Fruit fly (Drosophila melanogaster): ENCODE data around the gene mthl10.
A peak's percentile ranks its signal among the peaks of the same experiment; 100 is the strongest.

mthl10 gene

DNA sequence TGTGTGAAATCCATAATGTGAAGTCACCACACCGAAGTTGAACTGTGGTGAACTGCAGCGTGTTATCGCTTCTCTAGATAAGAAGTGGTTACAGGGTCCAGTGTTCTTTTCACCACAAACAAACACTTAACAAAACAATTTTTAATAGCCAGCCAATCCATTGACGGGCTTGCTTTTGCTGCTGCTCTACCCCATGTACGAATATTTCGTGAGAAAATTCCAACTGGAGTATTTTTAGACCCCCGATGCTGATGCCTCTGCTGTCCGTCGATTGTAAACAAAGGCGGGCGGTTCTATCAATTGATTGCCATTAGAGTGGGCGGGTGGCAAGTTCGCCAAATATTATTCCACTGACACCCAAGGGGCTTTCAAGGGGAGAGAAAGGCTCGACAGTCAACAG is 3.6 kb downstream of the mthl10 start (continued):
- no peak for TF ChIP-seq pfk (GFP tag; optimal IDR thresholded peaks at IDR 0.05)
- no peak for TF ChIP-seq shn (GFP tag; optimal IDR thresholded peaks at IDR 0.05)
- TF ChIP-seq Ets97D (GFP tag; optimal IDR thresholded peaks at IDR 0.05), result no peak
- no peak for TF ChIP-seq bab2 (GFP tag; optimal IDR thresholded peaks at IDR 0.05)
- no peak for TF ChIP-seq Awh (GFP tag; IDR thresholded peaks at IDR 0.05)
- no peak for TF ChIP-seq CG3838 (GFP tag; optimal IDR thresholded peaks at IDR 0.05)
- TF ChIP-seq CG11085 (GFP tag; IDR thresholded peaks at IDR 0.05), result no peak
- TF ChIP-seq CG7556 (GFP tag; optimal IDR thresholded peaks at IDR 0.05), result no peak
- no peak for TF ChIP-seq Doc2 (GFP tag; IDR thresholded peaks at IDR 0.05)
- peak; percentile 37; the same call in 1 of the 2 replicates for TF ChIP-seq CG9932 (GFP tag; IDR thresholded peaks at IDR 0.05)
- TF ChIP-seq MBD-R2 (GFP tag; IDR thresholded peaks at IDR 0.05), result no peak
- TF ChIP-seq CG13624 (GFP tag; optimal IDR thresholded peaks at IDR 0.05), result no peak
- no peak for TF ChIP-seq CG7372 (GFP tag; IDR thresholded peaks at IDR 0.05)
- 0 out of 2 replicates have a peak, but pooled peaks have one; percentile 21 for TF ChIP-seq Atf6 (GFP tag; IDR thresholded peaks at IDR 0.05)
- no peak for TF ChIP-seq CG7963 (GFP tag; IDR thresholded peaks at IDR 0.05; ENCODE audit: partially characterized antibody)
- TF ChIP-seq crol (GFP tag; IDR thresholded peaks at IDR 0.05), result no peak
- TF ChIP-seq Lhr (GFP tag; optimal IDR thresholded peaks at IDR 0.05), result no peak
- TF ChIP-seq sob (GFP tag; IDR thresholded peaks at IDR 0.05), result 0 out of 2 replicates have a peak, but pooled peaks have one; percentile 22
- TF ChIP-seq abd-A (tag; optimal IDR thresholded peaks at IDR 0.05), result no peak
- no peak for TF ChIP-seq BtbVII (GFP tag; optimal IDR thresholded peaks at IDR 0.05)
- no peak for TF ChIP-seq sqz (GFP tag; optimal IDR thresholded peaks at IDR 0.05)
- no peak for TF ChIP-seq CG4282 (GFP tag; optimal IDR thresholded peaks at IDR 0.05)
- no peak for TF ChIP-seq Sox100B (GFP tag; optimal IDR thresholded peaks at IDR 0.05)
- TF ChIP-seq chif (GFP tag; optimal IDR thresholded peaks at IDR 0.05), result no peak
- no peak for TF ChIP-seq HLH3B (GFP tag; IDR thresholded peaks at IDR 0.05)
- TF ChIP-seq Rfx (GFP tag; IDR thresholded peaks at IDR 0.05), result peak; percentile 27; the same call in 1 of the 2 replicates
- no peak for TF ChIP-seq cg (GFP tag; optimal IDR thresholded peaks at IDR 0.05)
- peak; percentile 31 for TF ChIP-seq mirr (GFP tag; optimal IDR thresholded peaks at IDR 0.05)

DNA sequence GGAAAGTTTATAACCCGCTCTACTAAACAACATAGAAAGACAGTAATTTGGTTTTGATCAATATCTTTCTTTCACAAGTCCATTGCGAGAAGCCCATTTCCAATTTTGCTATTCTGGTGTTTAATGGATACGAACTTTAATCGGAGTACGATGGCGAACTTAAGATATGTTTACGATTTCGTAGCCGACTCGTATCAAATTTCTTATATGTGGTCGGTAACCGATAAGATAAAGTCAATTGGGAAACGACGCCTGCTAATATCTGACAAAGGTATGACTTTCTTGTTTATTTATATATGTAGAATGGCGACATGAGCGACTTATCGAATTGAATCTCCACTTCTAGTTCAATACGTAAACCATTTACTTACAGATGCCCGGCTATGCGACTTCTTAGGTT is 4.6 kb downstream of the mthl10 start:
- no peak for TF ChIP-seq Sin3A (optimal IDR thresholded peaks at IDR 0.05)
- no peak for TF ChIP-seq Asciz (GFP tag; optimal IDR thresholded peaks at IDR 0.05)
- no peak for TF ChIP-seq tio (GFP tag; optimal IDR thresholded peaks at IDR 0.05)
- TF ChIP-seq tap (tag; optimal IDR thresholded peaks at IDR 0.05), result no peak
- TF ChIP-seq nau (GFP tag; optimal IDR thresholded peaks at IDR 0.05), result no peak
- no peak for TF ChIP-seq Gsc (GFP tag; IDR thresholded peaks at IDR 0.05)
- no peak for TF ChIP-seq bcd (GFP tag; optimal IDR thresholded peaks at IDR 0.05)
- peak; percentile 12 for TF ChIP-seq Deaf1 (tag; optimal IDR thresholded peaks at IDR 0.05)
- TF ChIP-seq gt (GFP tag; IDR thresholded peaks at IDR 0.05), result no peak
- TF ChIP-seq repo (GFP tag; optimal IDR thresholded peaks at IDR 0.05), result no peak
- peak; percentile 21 for TF ChIP-seq grn (GFP tag; optimal IDR thresholded peaks at IDR 0.05)
- no peak for TF ChIP-seq kay (GFP tag; optimal IDR thresholded peaks at IDR 0.05)
- TF ChIP-seq CG7987 (GFP tag; optimal IDR thresholded peaks at IDR 0.05), result no peak
- TF ChIP-seq Camta (GFP tag; optimal IDR thresholded peaks at IDR 0.05), result no peak
- TF ChIP-seq Sry-δ (GFP tag; optimal IDR thresholded peaks at IDR 0.05), result no peak
- no peak for TF ChIP-seq stc (GFP tag; IDR thresholded peaks at IDR 0.05)
- TF ChIP-seq ci (GFP tag; IDR thresholded peaks at IDR 0.05), result no peak
- no peak for TF ChIP-seq CG11085 (GFP tag; IDR thresholded peaks at IDR 0.05)
- TF ChIP-seq CG4328 (GFP tag; optimal IDR thresholded peaks at IDR 0.05), result no peak
- TF ChIP-seq gce (GFP tag; IDR thresholded peaks at IDR 0.05), result no peak
- no peak for TF ChIP-seq CG9797 (GFP tag; optimal IDR thresholded peaks at IDR 0.05)
- no peak for TF ChIP-seq CG9727 (GFP tag; optimal IDR thresholded peaks at IDR 0.05)
- TF ChIP-seq mirr (GFP tag; optimal IDR thresholded peaks at IDR 0.05), result peak; percentile 68
- no peak for TF ChIP-seq CG18011 (GFP tag; optimal IDR thresholded peaks at IDR 0.05)
- no peak for TF ChIP-seq h (optimal IDR thresholded peaks at IDR 0.05)
- no peak for TF ChIP-seq CG18262 (tag; optimal IDR thresholded peaks at IDR 0.05)
- no peak for TF ChIP-seq CG2199 (GFP tag; IDR thresholded peaks at IDR 0.05)
- no peak for TF ChIP-seq CG7786 (GFP tag; optimal IDR thresholded peaks at IDR 0.05)
